Worm (Caenorhabditis elegans): ENCODE measurements around the gene ttr-41.
A peak's percentile ranks its signal among the peaks of the same experiment; 100 is the strongest.

Gene ttr-41

ce11 chrII:4747063-4747462 lies 19.4 kb upstream of the ttr-41 start:
- no peak for TF ChIP-seq hlh-15 (tag; optimal IDR thresholded peaks at IDR 0.05)
- TF ChIP-seq hlh-30 (tag; optimal IDR thresholded peaks at IDR 0.05; ENCODE audit: insufficient read depth): peak; percentile 22

- TF ChIP-seq ceh-31 (tag; optimal IDR thresholded peaks at IDR 0.05): no peak
- no peak for TF ChIP-seq npax-4 (tag; optimal IDR thresholded peaks at IDR 0.05)
- no peak for TF ChIP-seq elt-2 (tag; optimal IDR thresholded peaks at IDR 0.05)
- TF ChIP-seq sdc-2 (tag; optimal IDR thresholded peaks at IDR 0.05): no peak
- TF ChIP-seq dmd-4 (tag; optimal IDR thresholded peaks at IDR 0.05; ENCODE audit: borderline replicate concordance): no peak
- TF ChIP-seq ceh-22 (tag; optimal IDR thresholded peaks at IDR 0.05): no peak
- TF ChIP-seq sox-4 (tag; optimal IDR thresholded peaks at IDR 0.05): no peak
- TF ChIP-seq zip-5 (tag; optimal IDR thresholded peaks at IDR 0.05): no peak
- TF ChIP-seq ahr-1 (tag; optimal IDR thresholded peaks at IDR 0.05): no peak
Observed at ce11 chrII:4745281-4745680, 17.6 kb upstream of the ttr-41 start.

- TF ChIP-seq hlh-6 (tag; optimal IDR thresholded peaks at IDR 0.05) (no peak), ref-2 (tag; optimal IDR thresholded peaks at IDR 0.05) (no peak), tbx-2 (tag; optimal IDR thresholded peaks at IDR 0.05) (no peak)
Observed at ce11 chrII:4741527-4742187, 14.0 kb upstream of the ttr-41 start, which contains the start of gene acs-11. Gene acs-11 (plus strand): TSS chrII:4742137.

ce11 chrII:4739984-4740462 lies 12.4 kb upstream of the ttr-41 start, which contains the start of gene eas-1:
Gene eas-1 (plus strand): TSS chrII:4740412.
- TF ChIP-seq unc-86 (tag; optimal IDR thresholded peaks at IDR 0.05): peak; percentile 5
- TF ChIP-seq tbx-2 (tag; optimal IDR thresholded peaks at IDR 0.05): peak; percentile 89
- TF ChIP-seq ceh-30 (tag; optimal IDR thresholded peaks at IDR 0.05): no peak
- peak; percentile 65 for TF ChIP-seq ceh-14 (tag; optimal IDR thresholded peaks at IDR 0.05)
- TF ChIP-seq sox-2 (GFP tag; IDR thresholded peaks at IDR 0.05): no peak
- no peak for TF ChIP-seq elt-4 (tag; optimal IDR thresholded peaks at IDR 0.05)
- no peak for TF ChIP-seq hlh-13 (GFP tag; optimal IDR thresholded peaks at IDR 0.05)
- no peak for TF ChIP-seq ceh-19 (GFP tag; optimal IDR thresholded peaks at IDR 0.05)
- no peak for TF ChIP-seq gmeb-2 (tag; optimal IDR thresholded peaks at IDR 0.05)
- peak; percentile 8 for TF ChIP-seq pax-1 (tag; optimal IDR thresholded peaks at IDR 0.05)
- no peak for TF ChIP-seq C38D4.7 (GFP tag; optimal IDR thresholded peaks at IDR 0.05)
- TF ChIP-seq ceh-2 (tag; optimal IDR thresholded peaks at IDR 0.05): peak; percentile 89
- TF ChIP-seq ceh-24 (tag; optimal IDR thresholded peaks at IDR 0.05): no peak
- TF ChIP-seq fax-1 (tag; optimal IDR thresholded peaks at IDR 0.05): no peak
- peak; percentile 98 for TF ChIP-seq C08G9.2 (tag; optimal IDR thresholded peaks at IDR 0.05)
- no peak for TF ChIP-seq ceh-48 (tag; optimal IDR thresholded peaks at IDR 0.05)
- TF ChIP-seq ets-4 (tag; optimal IDR thresholded peaks at IDR 0.05): peak; percentile 86
- peak; percentile 64 for TF ChIP-seq eyg-1 (tag; optimal IDR thresholded peaks at IDR 0.05)
- no peak for TF ChIP-seq ama-1 (optimal IDR thresholded peaks at IDR 0.05)
- no peak for TF ChIP-seq T23F11.4 (GFP tag; optimal IDR thresholded peaks at IDR 0.05)
- peak; percentile 93 for TF ChIP-seq tbx-7 (tag; optimal IDR thresholded peaks at IDR 0.05)
- peak; percentile 30 for TF ChIP-seq unc-55 (GFP tag; optimal IDR thresholded peaks at IDR 0.05)
- TF ChIP-seq elt-2 (tag; optimal IDR thresholded peaks at IDR 0.05): peak; percentile 92
- peak; percentile 50 for TF ChIP-seq unc-42 (tag; optimal IDR thresholded peaks at IDR 0.05)
- no peak for TF ChIP-seq dmd-4 (tag; optimal IDR thresholded peaks at IDR 0.05; ENCODE audit: borderline replicate concordance)
- TF ChIP-seq K02D7.2 (tag; optimal IDR thresholded peaks at IDR 0.05): no peak
- TF ChIP-seq npax-4 (tag; optimal IDR thresholded peaks at IDR 0.05): no peak
- peak; percentile 17 for TF ChIP-seq ceh-18 (tag; optimal IDR thresholded peaks at IDR 0.05)
- no peak for TF ChIP-seq ceh-45 (GFP tag; IDR thresholded peaks at IDR 0.05)
- peak; percentile 24 for TF ChIP-seq ceh-34 (tag; optimal IDR thresholded peaks at IDR 0.05)
- TF ChIP-seq sdc-2 (tag; optimal IDR thresholded peaks at IDR 0.05): peak; percentile 1
- peak; percentile 91 for TF ChIP-seq rnt-1 (tag; optimal IDR thresholded peaks at IDR 0.05)
- TF ChIP-seq ceh-31 (tag; optimal IDR thresholded peaks at IDR 0.05): peak; percentile 96
- TF ChIP-seq pha-4 (tag; optimal IDR thresholded peaks at IDR 0.05): no peak
- TF ChIP-seq pat-9 (tag; optimal IDR thresholded peaks at IDR 0.05): no peak
- TF ChIP-seq lim-6 (tag; optimal IDR thresholded peaks at IDR 0.05): peak; percentile 59
- no peak for TF ChIP-seq pag-3 (tag; optimal IDR thresholded peaks at IDR 0.05; ENCODE audit: borderline replicate concordance)
- TF ChIP-seq mec-3 (tag; optimal IDR thresholded peaks at IDR 0.05; ENCODE audit: borderline replicate concordance): peak; percentile 77
